Worm (Caenorhabditis elegans) whole organism, L1 larva: ENCODE data around the gene nhr-119.

Experiments
- aly-2 ChIP-seq: fragments of 150-350 bp; optimal IDR thresholded peaks from 2 replicates; lab custom pipeline; 2014; ENCODE audit warnings: missing biosample characterization, missing genetic modification characterization
- ceh-82 ChIP-seq, 3 experiments: fragments of 150-350 bp in 1 of 3; sonication (generic microtip) in 2 of 3; optimal IDR thresholded peaks; 2 replicates each; lab custom pipeline; 2014 to 2017; ENCODE audit warnings: missing biosample characterization in 3 of 3, missing genetic modification characterization in 3 of 3
- elt-2 ChIP-seq: sonication (generic microtip); optimal IDR thresholded peaks from 2 replicates; lab custom pipeline; 2016; ENCODE audit warnings: missing genetic modification characterization, mild to moderate bottlenecking, inconsistent platforms, missing compliant biosample characterization, missing genetic modification reagents

- no peak for TF ChIP-seq aly-2 (tag; lab: Kevin White, UChicago)
- TF ChIP-seq ceh-82 (tag; optimal IDR thresholded peaks at IDR 0.05; lab: Kevin White, UChicago), result no peak
- TF ChIP-seq elt-2, result no peak
These were observed 38.3 kb downstream of the nhr-119 start, which contains the start of gene fbxb-106 for ce11 chrII:2762108-2762507.
